Worm (Caenorhabditis elegans): ENCODE data around the gene M18.6.

DNA sequence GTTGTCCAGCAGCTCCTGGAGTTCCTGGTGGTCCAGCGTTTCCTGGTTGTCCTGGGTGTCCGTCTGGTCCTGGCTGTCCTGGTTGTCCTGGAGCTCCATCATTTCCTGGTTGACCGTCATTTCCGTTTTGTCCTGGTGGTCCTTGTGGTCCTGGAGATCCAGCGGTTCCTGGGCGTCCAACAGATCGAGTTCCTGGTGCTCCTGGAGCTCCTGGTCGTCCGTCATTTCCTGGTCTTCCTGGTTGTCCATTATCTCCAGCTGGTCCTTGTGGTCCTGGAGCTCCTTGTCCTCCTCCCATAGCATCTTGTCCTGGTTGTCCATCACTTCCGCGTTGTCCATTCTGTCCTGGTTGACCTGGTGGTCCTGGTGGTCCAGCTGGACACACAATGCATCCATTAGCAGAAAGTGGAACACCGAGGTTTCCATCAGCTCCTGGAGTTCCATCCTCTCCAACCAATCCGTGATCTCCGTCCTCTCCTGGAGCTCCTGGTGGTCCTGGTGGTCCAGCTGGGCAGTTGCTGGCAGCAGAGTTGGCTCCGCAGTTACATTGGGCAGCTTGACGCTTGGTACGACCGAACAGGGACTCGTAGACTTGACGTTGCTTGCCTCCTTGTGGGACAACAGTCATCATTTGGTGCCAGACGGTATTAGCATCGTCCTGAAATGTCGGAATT, 12.0 kb upstream of the M18.6 start:
- TF ChIP-seq dpl-1 (GFP tag; optimal IDR thresholded peaks at IDR 0.05) (no peak), nhr-77 (tag; optimal IDR thresholded peaks at IDR 0.05) (no peak), mdl-1 (tag; optimal IDR thresholded peaks at IDR 0.05) (no peak), nhr-76 (tag; optimal IDR thresholded peaks at IDR 0.05) (no peak)

Measured in whole organism, L1 larva.